Fruit fly (Drosophila melanogaster) whole organism, wandering third instar larva: ENCODE data around the gene CG12974.

Experiments used
- Abd-B ChIP-seq: fragments of >200 bp; optimal IDR thresholded peaks from 2 replicates; lab custom pipeline; 2017; ENCODE audit warnings: missing biosample characterization, missing genetic modification characterization
- CG32264 ChIP-seq: fragments of 200-800 bp; sonication (Bioruptor generic); optimal IDR thresholded peaks from 2 replicates; lab custom pipeline; 2016; ENCODE audit warnings: missing biosample characterization, missing genetic modification characterization
- CG9705 ChIP-seq: fragments of 200-800 bp; sonication (Bioruptor generic); optimal IDR thresholded peaks from 2 replicates; lab custom pipeline; 2018; ENCODE audit warnings: missing biosample characterization, mild to moderate bottlenecking, missing genetic modification characterization
- CrebA ChIP-seq: fragments of 200-800 bp; sonication (Bioruptor generic); optimal IDR thresholded peaks from 2 replicates; lab custom pipeline; 2016; ENCODE audit warnings: missing biosample characterization, mild to moderate bottlenecking, missing genetic modification characterization, borderline replicate concordance
- Dfd ChIP-seq: fragments of >200 bp; optimal IDR thresholded peaks from 2 replicates; lab custom pipeline; 2017; ENCODE audit warnings: missing biosample characterization, missing genetic modification characterization
- Dif ChIP-seq: fragments of 200-275, 200-300 bp; sonication (Bioruptor generic); optimal IDR thresholded peaks from 2 replicates; lab custom pipeline; 2018; ENCODE audit warnings: missing biosample characterization, missing genetic modification characterization; ENCODE audit not compliant: partially characterized antibody
- GATAd ChIP-seq: sonication (Bioruptor generic); optimal IDR thresholded peaks from 2 replicates; lab custom pipeline; 2016; ENCODE audit warnings: missing biosample characterization, missing genetic modification characterization
- HLH106 ChIP-seq: fragments of 200-800 bp; optimal IDR thresholded peaks from 3 replicates; lab custom pipeline; 2019; ENCODE audit warnings: missing biosample characterization, mild to moderate bottlenecking, missing genetic modification characterization, moderate library complexity
- Hnf4 ChIP-seq: fragments of 200-800 bp; sonication (Bioruptor generic); optimal IDR thresholded peaks from 2 replicates; lab custom pipeline; 2016; ENCODE audit warnings: missing biosample characterization, mild to moderate bottlenecking, missing genetic modification characterization
- Hr78 ChIP-seq: fragments of >200 bp; optimal IDR thresholded peaks from 2 replicates; lab custom pipeline; 2017; ENCODE audit warnings: missing biosample characterization, missing genetic modification characterization
- Hr83 ChIP-seq: fragments of 200-300 bp; sonication (Bioruptor generic); optimal IDR thresholded peaks from 2 replicates; lab custom pipeline; 2016; ENCODE audit warnings: missing biosample characterization, mild to moderate bottlenecking, missing genetic modification characterization, moderate library complexity; ENCODE audit not compliant: poor library complexity, severe bottlenecking
- Jra ChIP-seq: sonication (Bioruptor generic); optimal IDR thresholded peaks from 2 replicates; lab custom pipeline; 2016; ENCODE audit warnings: missing biosample characterization, missing genetic modification characterization
- Mio ChIP-seq: sonication (Bioruptor generic); optimal IDR thresholded peaks from 2 replicates; lab custom pipeline; 2016; ENCODE audit warnings: missing biosample characterization, missing genetic modification characterization
- Myc ChIP-seq: fragments of >200 bp; optimal IDR thresholded peaks from 2 replicates; lab custom pipeline; 2017
- N ChIP-seq: fragments of >200 bp; optimal IDR thresholded peaks from 2 replicates; lab custom pipeline; 2018; ENCODE audit warnings: missing biosample characterization, missing external identifiers, missing genetic modification characterization
- OdsH ChIP-seq: fragments of 200-800 bp; sonication (Bioruptor generic); optimal IDR thresholded peaks from 2 replicates; lab custom pipeline; 2016; ENCODE audit warnings: missing biosample characterization, mild to moderate bottlenecking, missing genetic modification characterization
- Rel ChIP-seq, 2 experiments: fragments of 200-800 bp; sonication (Bioruptor generic) in 1 of 2; optimal IDR thresholded peaks; 2 replicates in 1 of 2; 3 replicates in 1 of 2; lab custom pipeline; 2016 to 2019; ENCODE audit warnings: mild to moderate bottlenecking in 2 of 2, missing biosample characterization in 2 of 2, missing genetic modification characterization in 2 of 2, moderate library complexity in 1 of 2
- Sp1 ChIP-seq: fragments of 200-800 bp; sonication (Bioruptor generic); optimal IDR thresholded peaks from 3 replicates; lab custom pipeline; 2019; ENCODE audit warnings: missing biosample characterization, mild to moderate bottlenecking, missing genetic modification characterization, moderate library complexity
- Vsx2 ChIP-seq: fragments of 200-300, 225-300 bp; sonication (Bioruptor generic); optimal IDR thresholded peaks from 2 replicates; lab custom pipeline; 2018; ENCODE audit warnings: missing biosample characterization, missing genetic modification characterization; ENCODE audit not compliant: partially characterized antibody
- br ChIP-seq: fragments of 200-800 bp; sonication (Bioruptor generic); optimal IDR thresholded peaks from 2 replicates; lab custom pipeline; 2016; ENCODE audit warnings: missing biosample characterization, missing genetic modification characterization
- brk ChIP-seq: fragments of 200-800 bp; sonication (Bioruptor generic); optimal IDR thresholded peaks from 2 replicates; lab custom pipeline; 2016; ENCODE audit warnings: missing biosample characterization, mild to moderate bottlenecking, missing genetic modification characterization
- dl ChIP-seq, 2 experiments: fragments of 175-275, 200-275 bp in 1 of 2; fragments of 200-275 bp in 1 of 2; sonication (Bioruptor generic); optimal IDR thresholded peaks; lab custom pipeline; 2018; ENCODE audit warnings: mild to moderate bottlenecking in 2 of 2, missing biosample characterization in 2 of 2, missing genetic modification characterization in 2 of 2, moderate library complexity in 2 of 2; ENCODE audit not compliant: partially characterized antibody in 2 of 2, insufficient read depth in 1 of 2
- dmrt93B ChIP-seq: fragments of 200-800 bp; sonication (Bioruptor generic); optimal IDR thresholded peaks from 2 replicates; lab custom pipeline; 2018; ENCODE audit warnings: missing biosample characterization, mild to moderate bottlenecking, missing genetic modification characterization
- dsf ChIP-seq: sonication (Bioruptor generic); optimal IDR thresholded peaks from 2 replicates; lab custom pipeline; 2016; ENCODE audit warnings: missing biosample characterization, missing genetic modification characterization, borderline replicate concordance
- ey ChIP-seq: fragments of 200-800 bp; sonication (Bioruptor generic); optimal IDR thresholded peaks from 2 replicates; lab custom pipeline; 2016; ENCODE audit warnings: missing biosample characterization, missing genetic modification characterization
- foxo ChIP-seq, 2 experiments: fragments of 200-800 bp; sonication (Bioruptor generic); optimal IDR thresholded peaks; 2 replicates in 1 of 2; 3 replicates in 1 of 2; lab custom pipeline; 2016 to 2017; ENCODE audit warnings: missing biosample characterization in 2 of 2, missing genetic modification characterization in 2 of 2
- fru ChIP-seq: fragments of 200-800 bp; sonication (Bioruptor generic); optimal IDR thresholded peaks from 3 replicates; lab custom pipeline; 2016; ENCODE audit warnings: missing biosample characterization, mild to moderate bottlenecking, missing genetic modification characterization
- h ChIP-seq: fragments of 200-800 bp; sonication (Bioruptor generic); optimal IDR thresholded peaks from 3 replicates; lab custom pipeline; 2016; ENCODE audit warnings: missing biosample characterization, mild to moderate bottlenecking, missing genetic modification characterization
- jim ChIP-seq: fragments of 175-275, 200-325 bp; sonication (Bioruptor generic); optimal IDR thresholded peaks from 2 replicates; lab custom pipeline; 2016; ENCODE audit warnings: missing biosample characterization, mild to moderate bottlenecking, missing genetic modification characterization
- lola ChIP-seq: fragments of >200 bp; optimal IDR thresholded peaks from 2 replicates; lab custom pipeline; 2017; ENCODE audit warnings: missing biosample characterization, missing genetic modification characterization
- pan ChIP-seq: fragments of >200 bp; optimal IDR thresholded peaks from 2 replicates; lab custom pipeline; 2017
- psq ChIP-seq: fragments of 200-800 bp; sonication (Bioruptor generic); optimal IDR thresholded peaks from 3 replicates; lab custom pipeline; 2017; ENCODE audit warnings: missing biosample characterization, mild to moderate bottlenecking, missing genetic modification characterization, moderate library complexity
- rgr ChIP-seq: fragments of 200-800 bp; sonication (Bioruptor generic); optimal IDR thresholded peaks from 3 replicates; lab custom pipeline; 2016; ENCODE audit warnings: missing biosample characterization, mild to moderate bottlenecking, missing genetic modification characterization
- sage ChIP-seq: fragments of 200-800 bp; sonication (Bioruptor generic); optimal IDR thresholded peaks from 2 replicates; lab custom pipeline; 2016; ENCODE audit warnings: missing biosample characterization, mild to moderate bottlenecking, missing genetic modification characterization
- sv ChIP-seq: fragments of 200-800 bp; sonication (Bioruptor generic); optimal IDR thresholded peaks from 3 replicates; lab custom pipeline; 2016; ENCODE audit warnings: missing biosample characterization, missing genetic modification characterization
- tai ChIP-seq: sonication (Bioruptor generic); optimal IDR thresholded peaks from 2 replicates; lab custom pipeline; 2016; ENCODE audit warnings: missing biosample characterization, missing genetic modification characterization
- usp ChIP-seq: fragments of >200 bp; optimal IDR thresholded peaks from 2 replicates; lab custom pipeline; 2017; ENCODE audit warnings: missing biosample characterization, missing genetic modification characterization
- woc ChIP-seq: sonication (Bioruptor generic); optimal IDR thresholded peaks from 2 replicates; lab custom pipeline; 2016; ENCODE audit warnings: missing biosample characterization, mild to moderate bottlenecking, missing genetic modification characterization

Gene CG12974

DNA sequence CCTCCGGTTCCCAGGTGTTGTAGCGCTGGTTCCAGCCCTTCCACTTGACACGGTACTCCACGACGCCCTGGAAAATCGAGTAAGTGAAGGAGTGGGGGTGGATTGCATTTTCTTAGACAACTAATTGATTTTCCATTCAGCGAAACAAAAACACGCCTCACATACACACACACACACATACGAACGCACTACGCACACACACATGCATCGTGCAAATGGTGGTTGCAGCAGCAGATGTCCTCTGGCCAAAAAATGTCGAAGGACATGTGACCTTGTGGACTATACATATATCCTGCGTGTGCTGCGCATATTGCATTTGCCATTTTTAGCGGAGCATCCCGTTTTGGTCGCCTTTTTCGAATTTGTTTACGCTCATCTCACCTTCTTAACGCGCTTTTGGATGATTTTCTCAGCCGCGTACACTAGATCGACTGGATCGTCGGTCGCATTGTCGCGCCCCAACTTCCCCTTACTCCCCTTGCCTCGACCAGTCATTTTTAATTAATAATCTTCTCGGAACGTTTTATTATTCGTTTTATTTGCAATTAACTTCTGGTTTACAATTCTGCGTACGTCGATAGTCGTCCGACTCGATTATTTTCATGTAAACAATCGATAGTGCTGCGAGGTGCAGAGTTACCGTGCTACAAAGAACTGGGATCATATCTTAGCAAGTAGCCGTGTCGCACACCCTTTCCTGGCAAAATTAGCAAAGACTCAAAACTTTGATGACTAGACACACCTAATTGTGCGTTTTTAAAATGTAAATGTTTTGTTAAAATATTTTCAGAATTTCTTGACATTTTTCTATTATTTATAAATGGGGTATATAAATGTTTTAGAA, 31.9 kb upstream of the CG12974 start, which contains the start of gene Pc:
Gene Pc (minus strand): TSS at position 605 of the 844 bp plus-strand sequence.
- TF ChIP-seq dl (GFP tag; optimal IDR thresholded peaks at IDR 0.05; lab: Kevin White, UChicago; ENCODE audit: insufficient read depth in 1 of 2, partially characterized antibody in 2 of 2) (no peak), dmrt93B (GFP tag; lab: Kevin White, UChicago) (no peak), N (GFP tag; lab: Kevin White, UChicago) (peak; percentile 37), Hnf4 (GFP tag; lab: Kevin White, UChicago) (no peak), OdsH (GFP tag; lab: Kevin White, UChicago) (no peak), brk (GFP tag; lab: Kevin White, UChicago) (no peak), Abd-B (GFP tag; lab: Kevin White, UChicago) (no peak), fru (GFP tag; lab: Kevin White, UChicago) (no peak), Sp1 (GFP tag; lab: Kevin White, UChicago) (no peak), psq (GFP tag; lab: Kevin White, UChicago) (no peak), pan (no peak), h (peak; percentile 20), Mio (GFP tag; lab: Kevin White, UChicago) (no peak), sv (GFP tag; lab: Kevin White, UChicago) (no peak), Jra (GFP tag; lab: Kevin White, UChicago) (no peak), Dfd (GFP tag; lab: Kevin White, UChicago) (no peak), GATAd (GFP tag; lab: Kevin White, UChicago) (no peak), Rel (GFP tag; optimal IDR thresholded peaks at IDR 0.05; lab: Kevin White, UChicago) (no peak), Rel (tag; optimal IDR thresholded peaks at IDR 0.05; lab: Kevin White, UChicago) (no peak), usp (GFP tag; lab: Kevin White, UChicago) (no peak), Dif (GFP tag; lab: Kevin White, UChicago) (no peak), HLH106 (tag; lab: Kevin White, UChicago) (peak; percentile 22), Myc (peak; percentile 6), CG32264 (GFP tag; lab: Kevin White, UChicago) (no peak), CG9705 (GFP tag; lab: Kevin White, UChicago) (no peak), Hr83 (GFP tag; lab: Kevin White, UChicago) (peak; percentile 38), tai (GFP tag; lab: Kevin White, UChicago) (no peak), sage (GFP tag; lab: Kevin White, UChicago) (no peak), br (GFP tag; lab: Kevin White, UChicago) (no peak), dsf (GFP tag; lab: Kevin White, UChicago) (no peak), Hr78 (GFP tag; lab: Kevin White, UChicago) (no peak), jim (no peak), CrebA (GFP tag; lab: Kevin White, UChicago) (no peak), foxo (GFP tag; optimal IDR thresholded peaks at IDR 0.05; lab: Kevin White, UChicago) (no peak), lola (no peak), Vsx2 (peak; percentile 44), woc (GFP tag; lab: Kevin White, UChicago) (no peak), rgr (GFP tag; lab: Kevin White, UChicago) (no peak)
- TF ChIP-seq, all 38 proteins: peak for 6

DNA sequence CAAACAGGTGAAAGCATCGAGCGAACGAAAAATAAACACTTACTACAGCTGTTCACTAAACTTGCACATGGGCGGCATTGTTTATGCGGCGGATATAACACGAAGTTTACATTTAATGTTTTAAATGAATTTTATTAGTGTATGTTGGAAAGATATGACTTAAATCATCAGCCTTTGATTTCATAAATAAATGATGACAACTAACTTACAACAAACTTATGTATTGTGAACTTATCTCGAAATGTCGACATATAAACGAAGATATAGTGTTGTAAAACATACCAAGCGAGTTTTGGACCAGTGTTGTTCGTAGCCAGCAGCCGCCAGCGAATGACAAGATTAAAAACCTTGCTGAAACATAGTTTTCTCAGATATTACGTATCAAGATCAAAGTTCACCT, 18.6 kb upstream of the CG12974 start, which contains the start of the genes CG11309 and CG7632:
Gene CG11309 (minus strand): TSS at position 259 of the 400 bp plus-strand sequence.
Gene CG7632 (plus strand): TSS at position 298 of the 400 bp plus-strand sequence.
- TF ChIP-seq GATAd (GFP tag; lab: Kevin White, UChicago), result peak; percentile 97
- TF ChIP-seq fru (GFP tag; lab: Kevin White, UChicago), result peak; percentile 99
- TF ChIP-seq Mio (GFP tag; lab: Kevin White, UChicago), result peak; percentile 94
- TF ChIP-seq woc (GFP tag; lab: Kevin White, UChicago), result peak; percentile 99
- TF ChIP-seq Sp1 (GFP tag; lab: Kevin White, UChicago), result peak; percentile 100
- TF ChIP-seq Hnf4 (GFP tag; lab: Kevin White, UChicago), result peak; percentile 99
- no peak for TF ChIP-seq usp (GFP tag; lab: Kevin White, UChicago)
- peak; percentile 41 for TF ChIP-seq Myc
- TF ChIP-seq sage (GFP tag; lab: Kevin White, UChicago), result peak; percentile 99
- TF ChIP-seq Vsx2, result no peak
- peak; percentile 100 for TF ChIP-seq HLH106 (tag; lab: Kevin White, UChicago)
- TF ChIP-seq sv (GFP tag; lab: Kevin White, UChicago), result peak; percentile 98
- peak; percentile 98 for TF ChIP-seq Jra (GFP tag; lab: Kevin White, UChicago)
- peak; percentile 99 for TF ChIP-seq ey
- no peak for TF ChIP-seq Dif (GFP tag; lab: Kevin White, UChicago)
- peak; percentile 99 for TF ChIP-seq Rel (GFP tag; optimal IDR thresholded peaks at IDR 0.05; lab: Kevin White, UChicago)
- peak; percentile 98 for TF ChIP-seq Rel (tag; optimal IDR thresholded peaks at IDR 0.05; lab: Kevin White, UChicago)
- TF ChIP-seq foxo (GFP tag; optimal IDR thresholded peaks at IDR 0.05; lab: Kevin White, UChicago), result peak; percentile 98 to 100
- TF ChIP-seq CG9705 (GFP tag; lab: Kevin White, UChicago), result peak; percentile 100
- peak; percentile 99 for TF ChIP-seq brk (GFP tag; lab: Kevin White, UChicago)
- TF ChIP-seq Hr78 (GFP tag; lab: Kevin White, UChicago), result no peak
- TF ChIP-seq CG32264 (GFP tag; lab: Kevin White, UChicago), result peak; percentile 98
- peak; percentile 97 for TF ChIP-seq CrebA (GFP tag; lab: Kevin White, UChicago)
- TF ChIP-seq dsf (GFP tag; lab: Kevin White, UChicago), result peak; percentile 97
- peak; percentile 98 for TF ChIP-seq Hr83 (GFP tag; lab: Kevin White, UChicago)
- peak; percentile 98 for TF ChIP-seq tai (GFP tag; lab: Kevin White, UChicago)
- no peak for TF ChIP-seq Abd-B (GFP tag; lab: Kevin White, UChicago)
- no peak for TF ChIP-seq N (GFP tag; lab: Kevin White, UChicago)
- TF ChIP-seq h, result peak; percentile 100
- no peak for TF ChIP-seq lola
- no peak for TF ChIP-seq pan
- TF ChIP-seq dl (GFP tag; optimal IDR thresholded peaks at IDR 0.05; lab: Kevin White, UChicago; ENCODE audit: insufficient read depth in 1 of 2, partially characterized antibody in 2 of 2), result no peak
- TF ChIP-seq br (GFP tag; lab: Kevin White, UChicago), result peak; percentile 100
- TF ChIP-seq OdsH (GFP tag; lab: Kevin White, UChicago), result peak; percentile 100
- TF ChIP-seq Dfd (GFP tag; lab: Kevin White, UChicago), result peak; percentile 52
- peak; percentile 100 for TF ChIP-seq rgr (GFP tag; lab: Kevin White, UChicago)
- no peak for TF ChIP-seq jim
- TF ChIP-seq dmrt93B (GFP tag; lab: Kevin White, UChicago), result peak; percentile 98
